Fruit fly (Drosophila melanogaster): ENCODE data around the gene CG9132.
A peak's percentile ranks its signal among the peaks of the same experiment; 100 is the strongest.

Gene CG9132

dm6 chrX:16800530-16801027 lies at the start of gene CG9132, which contains the start of gene CG4789:
CG9132 (minus strand) TSS chrX:16800710.
CG4789 (plus strand) TSS chrX:16800930.
- TF ChIP-seq CG32264 (GFP tag; optimal IDR thresholded peaks at IDR 0.05) (no peak), Rel (GFP tag; optimal IDR thresholded peaks at IDR 0.05) (no peak), Rel (tag; optimal IDR thresholded peaks at IDR 0.05) (peak; percentile 11)

- TF ChIP-seq Dfd (GFP tag; optimal IDR thresholded peaks at IDR 0.05) (peak; percentile 35), Mio (GFP tag; optimal IDR thresholded peaks at IDR 0.05) (no peak), sage (GFP tag; optimal IDR thresholded peaks at IDR 0.05) (no peak), GATAd (GFP tag; optimal IDR thresholded peaks at IDR 0.05) (no peak), ey (GFP tag; optimal IDR thresholded peaks at IDR 0.05) (no peak), Jra (GFP tag; optimal IDR thresholded peaks at IDR 0.05) (no peak)
Measured at dm6 chrX:16849517-16849916, 49.0 kb upstream of the CG9132 start.

dm6 chrX:16848978-16849377 lies 48.5 kb upstream of the CG9132 start:
- no peak for TF ChIP-seq Sp1 (GFP tag; optimal IDR thresholded peaks at IDR 0.05)
- no peak for TF ChIP-seq Jra (GFP tag; optimal IDR thresholded peaks at IDR 0.05)
- TF ChIP-seq pan (optimal IDR thresholded peaks at IDR 0.05) = no peak
- TF ChIP-seq Hnf4 (GFP tag; optimal IDR thresholded peaks at IDR 0.05) = no peak
- no peak for TF ChIP-seq HLH106 (tag; optimal IDR thresholded peaks at IDR 0.05)
- TF ChIP-seq ey (GFP tag; optimal IDR thresholded peaks at IDR 0.05) = no peak
- TF ChIP-seq usp (GFP tag; optimal IDR thresholded peaks at IDR 0.05) = no peak
- no peak for TF ChIP-seq sage (GFP tag; optimal IDR thresholded peaks at IDR 0.05)
- TF ChIP-seq Mio (GFP tag; optimal IDR thresholded peaks at IDR 0.05) = no peak
- no peak for TF ChIP-seq Dfd (GFP tag; optimal IDR thresholded peaks at IDR 0.05)
- TF ChIP-seq lola (GFP tag; optimal IDR thresholded peaks at IDR 0.05) = no peak
- no peak for TF ChIP-seq h (GFP tag; optimal IDR thresholded peaks at IDR 0.05)
- no peak for TF ChIP-seq Myc (optimal IDR thresholded peaks at IDR 0.05)
- no peak for TF ChIP-seq Rel (GFP tag; optimal IDR thresholded peaks at IDR 0.05)
- TF ChIP-seq Rel (tag; optimal IDR thresholded peaks at IDR 0.05) = no peak
- TF ChIP-seq rgr (GFP tag; optimal IDR thresholded peaks at IDR 0.05) = no peak
- TF ChIP-seq sv (GFP tag; optimal IDR thresholded peaks at IDR 0.05) = no peak
- TF ChIP-seq CG9705 (GFP tag; optimal IDR thresholded peaks at IDR 0.05) = no peak
- TF ChIP-seq br (GFP tag; optimal IDR thresholded peaks at IDR 0.05) = no peak
- TF ChIP-seq Vsx2 (GFP tag; optimal IDR thresholded peaks at IDR 0.05; ENCODE audit: partially characterized antibody) = no peak
- TF ChIP-seq OdsH (GFP tag; optimal IDR thresholded peaks at IDR 0.05) = no peak

- no peak for TF ChIP-seq brk (GFP tag; optimal IDR thresholded peaks at IDR 0.05)
- no peak for TF ChIP-seq sv (GFP tag; optimal IDR thresholded peaks at IDR 0.05)
- TF ChIP-seq Dif (GFP tag; optimal IDR thresholded peaks at IDR 0.05; ENCODE audit: partially characterized antibody) = no peak
- no peak for TF ChIP-seq dsf (GFP tag; optimal IDR thresholded peaks at IDR 0.05; ENCODE audit: borderline replicate concordance)
- no peak for TF ChIP-seq sage (GFP tag; optimal IDR thresholded peaks at IDR 0.05)
- TF ChIP-seq jim (GFP tag; optimal IDR thresholded peaks at IDR 0.05) = no peak
- no peak for TF ChIP-seq br (GFP tag; optimal IDR thresholded peaks at IDR 0.05)
- no peak for TF ChIP-seq dmrt93B (GFP tag; optimal IDR thresholded peaks at IDR 0.05)
- TF ChIP-seq N (GFP tag; optimal IDR thresholded peaks at IDR 0.05) = no peak
- TF ChIP-seq lola (GFP tag; optimal IDR thresholded peaks at IDR 0.05) = no peak
- TF ChIP-seq Mio (GFP tag; optimal IDR thresholded peaks at IDR 0.05) = no peak
- TF ChIP-seq Dfd (GFP tag; optimal IDR thresholded peaks at IDR 0.05) = no peak
- no peak for TF ChIP-seq pan (optimal IDR thresholded peaks at IDR 0.05)
- no peak for TF ChIP-seq Hr78 (GFP tag; optimal IDR thresholded peaks at IDR 0.05)
- no peak for TF ChIP-seq fru (GFP tag; optimal IDR thresholded peaks at IDR 0.05)
- TF ChIP-seq CG9705 (GFP tag; optimal IDR thresholded peaks at IDR 0.05) = no peak
- TF ChIP-seq Rel (GFP tag; optimal IDR thresholded peaks at IDR 0.05) = no peak
- TF ChIP-seq Rel (tag; optimal IDR thresholded peaks at IDR 0.05) = no peak
- no peak for TF ChIP-seq h (GFP tag; optimal IDR thresholded peaks at IDR 0.05)
- TF ChIP-seq CG32264 (GFP tag; optimal IDR thresholded peaks at IDR 0.05) = no peak
- TF ChIP-seq tai (GFP tag; optimal IDR thresholded peaks at IDR 0.05) = no peak
Measured at dm6 chrX:16846575-16846974, 46.1 kb upstream of the CG9132 start.

dm6 chrX:16844295-16844694 lies 43.8 kb upstream of the CG9132 start, which contains the start of gene RSG7:
RSG7 (minus strand) TSS chrX:16844433.
- no peak for TF ChIP-seq Rel (GFP tag; optimal IDR thresholded peaks at IDR 0.05)
- TF ChIP-seq Rel (tag; optimal IDR thresholded peaks at IDR 0.05) = no peak
- no peak for TF ChIP-seq fru (GFP tag; optimal IDR thresholded peaks at IDR 0.05)
- TF ChIP-seq Mio (GFP tag; optimal IDR thresholded peaks at IDR 0.05) = no peak
- TF ChIP-seq sage (GFP tag; optimal IDR thresholded peaks at IDR 0.05) = no peak
- TF ChIP-seq sv (GFP tag; optimal IDR thresholded peaks at IDR 0.05) = no peak
- no peak for TF ChIP-seq Hr78 (GFP tag; optimal IDR thresholded peaks at IDR 0.05)
- TF ChIP-seq woc (GFP tag; optimal IDR thresholded peaks at IDR 0.05) = no peak
- no peak for TF ChIP-seq Jra (GFP tag; optimal IDR thresholded peaks at IDR 0.05)
- no peak for TF ChIP-seq usp (GFP tag; optimal IDR thresholded peaks at IDR 0.05)
- TF ChIP-seq rgr (GFP tag; optimal IDR thresholded peaks at IDR 0.05) = no peak
- no peak for TF ChIP-seq CG32264 (GFP tag; optimal IDR thresholded peaks at IDR 0.05)
- TF ChIP-seq lola (GFP tag; optimal IDR thresholded peaks at IDR 0.05) = no peak
- TF ChIP-seq dmrt93B (GFP tag; optimal IDR thresholded peaks at IDR 0.05) = no peak
- no peak for TF ChIP-seq dsf (GFP tag; optimal IDR thresholded peaks at IDR 0.05; ENCODE audit: borderline replicate concordance)
- TF ChIP-seq Myc (optimal IDR thresholded peaks at IDR 0.05) = no peak
- no peak for TF ChIP-seq HLH106 (tag; optimal IDR thresholded peaks at IDR 0.05)
- no peak for TF ChIP-seq Sp1 (GFP tag; optimal IDR thresholded peaks at IDR 0.05)
- no peak for TF ChIP-seq foxo (GFP tag; optimal IDR thresholded peaks at IDR 0.05)
- no peak for TF ChIP-seq jim (GFP tag; optimal IDR thresholded peaks at IDR 0.05)
- TF ChIP-seq tai (GFP tag; optimal IDR thresholded peaks at IDR 0.05) = no peak
